Worm (Caenorhabditis elegans) whole organism, L4 larva: Measurements from ENCODE around the gene T14B4.9.

ENCODE experiments used
- D1046.2 ChIP-seq: fragments of 200-800 bp; sonication (Bioruptor generic); IDR thresholded peaks from 2 replicates; pipeline ENCODE4 v1.3.6; 2022; ENCODE audit warnings: missing genetic modification characterization, missing compliant biosample characterization
- Y75B8A.6 ChIP-seq: fragments of 200-800 bp; sonication (Bioruptor generic); IDR thresholded peaks from 2 replicates; pipeline ENCODE4 v1.3.6; 2022; ENCODE audit warnings: missing genetic modification reagents, missing genetic modification characterization, missing compliant biosample characterization
- egl-27 ChIP-seq: sonication (generic microtip); optimal IDR thresholded peaks from 3 replicates; lab custom pipeline; 2017; ENCODE audit warnings: missing biosample characterization, missing genetic modification reagents, missing genetic modification characterization
- fkh-10 ChIP-seq: fragments of 150-350 bp; optimal IDR thresholded peaks from 2 replicates; lab custom pipeline; 2014; ENCODE audit warnings: missing biosample characterization, missing genetic modification reagents, missing genetic modification characterization
- hmg-1.1 ChIP-seq: fragments of 200-800 bp; sonication (Bioruptor generic); IDR thresholded peaks from 2 replicates; pipeline ENCODE4 v1.3.6; 2022; ENCODE audit warnings: missing genetic modification reagents, missing genetic modification characterization, missing compliant biosample characterization
- lsy-2 ChIP-seq, 2 experiments: fragments of 150-350 bp in 1 of 2; sonication (generic microtip) in 1 of 2; optimal IDR thresholded peaks; 2 replicates each; lab custom pipeline; 2014 to 2017; ENCODE audit warnings: missing biosample characterization in 2 of 2, missing genetic modification characterization in 2 of 2
- mep-1 ChIP-seq: fragments of 150-350 bp; sonication (generic microtip); optimal IDR thresholded peaks from 3 replicates; lab custom pipeline; 2014; ENCODE audit warnings: missing biosample characterization, missing genetic modification characterization
- nhr-11 ChIP-seq: fragments of 150-350 bp; optimal IDR thresholded peaks from 2 replicates; lab custom pipeline; 2014; ENCODE audit warnings: missing biosample characterization, missing genetic modification characterization
- nhr-41 ChIP-seq: fragments of 200-800 bp; sonication (Bioruptor generic); IDR thresholded peaks from 2 replicates; pipeline ENCODE4 v1.3.6; 2022; ENCODE audit warnings: missing genetic modification reagents, missing genetic modification characterization, missing compliant biosample characterization
- nhr-6 ChIP-seq: fragments of 150-350 bp; optimal IDR thresholded peaks from 2 replicates; lab custom pipeline; 2014; ENCODE audit warnings: missing biosample characterization, missing genetic modification characterization
- php-3 ChIP-seq: fragments of 200-800 bp; sonication (Bioruptor generic); IDR thresholded peaks from 2 replicates; pipeline ENCODE4 v1.3.6; 2022; ENCODE audit warnings: missing genetic modification reagents, missing genetic modification characterization, missing compliant biosample characterization
- unc-130 ChIP-seq: sonication (generic microtip); optimal IDR thresholded peaks from 2 replicates; lab custom pipeline; 2016; ENCODE audit warnings: missing genetic modification reagents, missing genetic modification characterization, missing compliant biosample characterization
- unc-62 ChIP-seq, 3 experiments: fragments of 150-350 bp in 1 of 3; sonication (generic microtip); optimal IDR thresholded peaks in 2 of 3; peaks in 1 of 3; 1 replicate in 1 of 3; 2 replicates in 2 of 3; lab custom pipeline; 2014 to 2017; ENCODE audit warnings: missing biosample characterization in 3 of 3, missing genetic modification characterization in 3 of 3, missing genetic modification reagents in 3 of 3, missing genotype in 1 of 3
- zip-11 ChIP-seq: fragments of 200-800 bp; sonication (Bioruptor generic); IDR thresholded peaks from 2 replicates; pipeline ENCODE4 v1.3.6; 2022; ENCODE audit warnings: missing genetic modification characterization, missing compliant biosample characterization

DNA sequence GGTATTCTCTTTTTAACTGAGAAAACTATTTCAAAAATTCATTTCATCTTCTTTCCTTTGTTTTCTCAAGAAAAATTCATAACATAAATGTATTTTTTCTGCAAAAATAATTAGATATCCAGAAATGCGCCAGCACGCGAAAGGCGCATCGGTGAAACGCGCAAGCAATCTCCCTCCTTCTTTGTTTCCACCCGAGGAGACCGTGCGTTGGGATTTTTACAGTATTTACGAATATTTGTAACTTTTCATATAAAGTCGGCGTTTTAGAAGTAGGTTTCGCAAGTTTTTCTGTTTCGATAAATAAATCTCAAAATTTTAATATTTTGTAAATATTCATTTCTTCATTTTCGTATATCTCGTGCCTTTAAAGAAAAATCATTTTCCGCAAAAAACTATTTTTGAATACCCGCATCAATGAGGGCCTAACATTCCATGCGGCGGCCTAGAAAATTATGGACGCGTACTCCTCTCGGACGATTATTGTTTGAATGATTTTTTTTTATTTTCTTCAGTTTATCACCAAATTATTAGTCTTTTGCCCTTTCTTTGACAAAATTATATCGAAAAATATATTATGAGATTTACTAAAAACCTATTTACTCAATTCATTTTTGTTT lies 42.9 kb upstream of the T14B4.9 start, which contains the start of gene ssup-72:
- no peak for TF ChIP-seq nhr-11 (tag; lab: Kevin White, UChicago)
- TF ChIP-seq hmg-1.1 (GFP tag; lab: Robert Waterston, UW) = 0 out of 2 replicates have a peak, but pooled peaks have one; percentile 34
- no peak for TF ChIP-seq nhr-41 (GFP tag; lab: Robert Waterston, UW)
- peak; percentile 75 for TF ChIP-seq unc-130 (GFP tag; lab: Kevin White, UChicago)
- no peak for TF ChIP-seq fkh-10 (GFP tag; lab: Kevin White, UChicago)
- TF ChIP-seq lsy-2 (tag; optimal IDR thresholded peaks at IDR 0.05; lab: Kevin White, UChicago) = peak in 1 of 2 experiments; percentile 84
- no peak for TF ChIP-seq egl-27 (tag; lab: Kevin White, UChicago)
- TF ChIP-seq nhr-6 = no peak
- TF ChIP-seq Y75B8A.6 (GFP tag; lab: Robert Waterston, UW) = no peak
- TF ChIP-seq mep-1 (tag; lab: Kevin White, UChicago) = peak; percentile 65
- no peak for TF ChIP-seq D1046.2 (GFP tag; lab: Robert Waterston, UW)
- no peak for TF ChIP-seq php-3 (GFP tag; lab: Robert Waterston, UW)
- TF ChIP-seq zip-11 (GFP tag; lab: Robert Waterston, UW) = no peak
- TF ChIP-seq unc-62 (GFP tag; optimal IDR thresholded peaks at IDR 0.05 in 1 of 2; lab: Kevin White, UChicago) = no peak
- TF ChIP-seq unc-62 (tag; optimal IDR thresholded peaks at IDR 0.05; lab: Kevin White, UChicago) = no peak
